Worm (Caenorhabditis elegans) whole organism, young adult: ENCODE results near the gene sro-1.
"Not testable (repeated sequence)": the region's sequence is repeated elsewhere in the genome, so short reads cannot be mapped to it uniquely, and the experiment has no call there.

Experiments
- F49E8.2 ChIP-seq: sonication (generic microtip); optimal IDR thresholded peaks from 3 replicates; lab custom pipeline; 2017; ENCODE audit warnings: missing genetic modification characterization, mild to moderate bottlenecking, missing compliant biosample characterization, antibody characterized with exemption, moderate library complexity; ENCODE audit not compliant: insufficient read depth
- F55B11.4 ChIP-seq: sonication (generic microtip); optimal IDR thresholded peaks from 2 replicates; lab custom pipeline; 2016; ENCODE audit warnings: missing compliant biosample characterization, missing genetic modification characterization, borderline replicate concordance; ENCODE audit not compliant: insufficient read depth
- ama-1 ChIP-seq, 3 experiments: fragments of 150-350 bp in 1 of 3; sonication (generic microtip) in 2 of 3; optimal IDR thresholded peaks; 2 replicates each; lab custom pipeline; 2014 to 2018; ENCODE audit warnings: missing biosample characterization in 2 of 3, missing genetic modification characterization in 2 of 3, missing genetic modification reagents in 2 of 3
- cebp-2 ChIP-seq: fragments of 200-800 bp; sonication (Bioruptor generic); IDR thresholded peaks from 2 replicates; pipeline ENCODE4 v1.3.6; 2022; ENCODE audit warnings: missing genetic modification characterization, missing compliant biosample characterization
- nfya-2 ChIP-seq: fragments of 200-800 bp; sonication (Bioruptor generic); IDR thresholded peaks from 2 replicates; pipeline ENCODE4 v1.3.6; 2022; ENCODE audit warnings: missing genetic modification reagents, missing genetic modification characterization, missing compliant biosample characterization
- snpc-4 ChIP-seq, 5 experiments: fragments of 150-350 bp in 1 of 5; sonication (generic microtip) in 4 of 5; optimal IDR thresholded peaks; 2 replicates each; lab custom pipeline; 2014 to 2018; ENCODE audit warnings: missing genetic modification characterization in 5 of 5, missing biosample characterization in 3 of 5, antibody characterized with exemption in 2 of 5, mild to moderate bottlenecking in 2 of 5, missing compliant biosample characterization in 2 of 5, missing genotype in 2 of 5, moderate library complexity in 2 of 5, missing genetic modification reagents in 1 of 5

- TF ChIP-seq ama-1 (optimal IDR thresholded peaks at IDR 0.05; lab: Kevin White, UChicago); ama-1 (GFP tag; optimal IDR thresholded peaks at IDR 0.05; lab: Kevin White, UChicago); cebp-2 (GFP tag; lab: Robert Waterston, UW); nfya-2 (GFP tag; lab: Robert Waterston, UW); snpc-4 (GFP tag; optimal IDR thresholded peaks at IDR 0.05; lab: Kevin White, UChicago); snpc-4 (tag; optimal IDR thresholded peaks at IDR 0.05; lab: Kevin White, UChicago); F55B11.4; F49E8.2: not testable (repeated sequence)
Observed at ce11 chrII:7434958-7435357, 30.5 kb downstream of the sro-1 start, which contains the start of gene K02A2.1.
